Worm (Caenorhabditis elegans): ENCODE measurements around the gene irld-33.

DNA sequence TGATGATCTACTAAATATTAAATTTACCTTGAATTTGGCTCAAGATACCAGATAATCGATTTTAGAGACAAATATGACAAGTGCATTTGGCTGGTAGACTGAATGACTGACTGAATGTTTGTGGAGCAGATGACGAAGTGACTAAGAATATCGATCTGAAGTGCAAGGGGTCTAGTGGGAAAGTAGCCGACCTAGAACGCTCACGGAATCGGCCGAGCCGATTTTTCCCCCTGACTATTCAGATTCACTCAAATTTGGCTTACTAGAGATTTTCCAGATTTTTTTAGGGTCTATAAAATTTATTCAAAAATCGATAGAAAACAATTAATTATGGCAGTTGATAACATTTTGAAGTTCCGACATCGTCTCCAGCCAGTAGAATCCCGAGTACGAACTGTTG, 44.3 kb upstream of the irld-33 start, which contains the start of gene fbxc-26:
- no peak for TF ChIP-seq nhr-76 (tag; optimal IDR thresholded peaks at IDR 0.05)
- no peak for TF ChIP-seq dpl-1 (GFP tag; optimal IDR thresholded peaks at IDR 0.05)
